Worm (Caenorhabditis elegans): ENCODE data around the gene C56E6.7.

ce11 chrII:6493139-6493538 is 23.2 kb upstream of the C56E6.7 start:
- TF ChIP-seq snpc-4 (tag; optimal IDR thresholded peaks at IDR 0.05) = no peak
- TF ChIP-seq jun-1 (tag; optimal IDR thresholded peaks at IDR 0.05) = no peak
- TF ChIP-seq zag-1 (tag; optimal IDR thresholded peaks at IDR 0.05) = no peak
- no peak for TF ChIP-seq nhr-90 (tag; optimal IDR thresholded peaks at IDR 0.05; ENCODE audit: poor library complexity)
- no peak for TF ChIP-seq elt-2 (tag; optimal IDR thresholded peaks at IDR 0.05)
- TF ChIP-seq nhr-237 (tag; optimal IDR thresholded peaks at IDR 0.05) = no peak
- TF ChIP-seq pqm-1 (tag; optimal IDR thresholded peaks at IDR 0.05) = no peak
- no peak for TF ChIP-seq dsc-1 (tag; optimal IDR thresholded peaks at IDR 0.05)
- no peak for TF ChIP-seq dpl-1 (GFP tag; optimal IDR thresholded peaks at IDR 0.05)
- no peak for TF ChIP-seq pag-3 (tag; optimal IDR thresholded peaks at IDR 0.05; ENCODE audit: borderline replicate concordance, insufficient read depth)
- TF ChIP-seq mdl-1 (tag; optimal IDR thresholded peaks at IDR 0.05) = no peak
- TF ChIP-seq tbx-2 (tag; optimal IDR thresholded peaks at IDR 0.05) = no peak
